Worm (Caenorhabditis elegans): ENCODE measurements around the gene Y54G2A.77.

- TF ChIP-seq ceh-39 (tag; optimal IDR thresholded peaks at IDR 0.05) (no peak), ztf-11 (tag; optimal IDR thresholded peaks at IDR 0.05) (no peak), nhr-28 (tag; optimal IDR thresholded peaks at IDR 0.05) (no peak), tbx-8 (GFP tag; optimal IDR thresholded peaks at IDR 0.05) (no peak), unc-62 (GFP tag; optimal IDR thresholded peaks at IDR 0.05) (no peak), zip-8 (tag; optimal IDR thresholded peaks at IDR 0.05) (no peak), snpc-4 (tag; optimal IDR thresholded peaks at IDR 0.05) (no peak), cnd-1 (tag; optimal IDR thresholded peaks at IDR 0.05) (no peak), sptf-1 (tag; optimal IDR thresholded peaks at IDR 0.05) (no peak), ceh-43 (GFP tag; optimal IDR thresholded peaks at IDR 0.05) (no peak), mab-5 (tag; optimal IDR thresholded peaks at IDR 0.05) (no peak), unc-39 (tag; optimal IDR thresholded peaks at IDR 0.05) (no peak)
Measured at ce11 chrIV:2782793-2783540, 20.5 kb downstream of the Y54G2A.77 start, which contains the start of gene Y54G2A.12.

Data from whole organism, mixed stage, embryonic.